Worm (Caenorhabditis elegans) whole organism, young adult: ENCODE data around the gene pbo-1.
A peak's percentile ranks its signal among the peaks of the same experiment; 100 is the strongest.

ENCODE experiments used
- B0035.1 ChIP-seq: sonication (generic microtip); optimal IDR thresholded peaks from 2 replicates; lab custom pipeline; 2016; ENCODE audit warnings: missing genetic modification characterization, mild to moderate bottlenecking, missing compliant biosample characterization, missing genotype, missing genetic modification reagents
- F10E7.11 ChIP-seq: sonication (generic microtip); optimal IDR thresholded peaks from 2 replicates; lab custom pipeline; 2017; ENCODE audit warnings: mild to moderate bottlenecking, missing genetic modification characterization, moderate library complexity, missing compliant biosample characterization
- ama-1 ChIP-seq, 3 experiments: fragments of 150-350 bp in 1 of 3; sonication (generic microtip) in 2 of 3; optimal IDR thresholded peaks; 2 replicates each; lab custom pipeline; 2014 to 2018; ENCODE audit warnings: missing biosample characterization in 2 of 3, missing genetic modification characterization in 2 of 3, missing genetic modification reagents in 2 of 3
- cebp-1 ChIP-seq, 2 experiments: fragments of 200-800 bp in 1 of 2; sonication (Bioruptor generic) in 1 of 2; sonication (generic microtip) in 1 of 2; IDR thresholded peaks in 1 of 2; optimal IDR thresholded peaks in 1 of 2; 2 replicates each; pipeline versions ENCODE4 v1.3.6 to Lab custom; 2017 to 2022; ENCODE audit warnings: missing compliant biosample characterization in 2 of 2, missing genetic modification characterization in 2 of 2, mild to moderate bottlenecking in 1 of 2, missing genetic modification reagents in 1 of 2, moderate library complexity in 1 of 2
- cebp-2 ChIP-seq: fragments of 200-800 bp; sonication (Bioruptor generic); IDR thresholded peaks from 2 replicates; pipeline ENCODE4 v1.3.6; 2022; ENCODE audit warnings: missing genetic modification characterization, missing compliant biosample characterization
- efl-1 ChIP-seq: fragments of 150-350 bp; optimal IDR thresholded peaks from 2 replicates; lab custom pipeline; 2014; ENCODE audit warnings: missing biosample characterization, missing genetic modification reagents, missing genetic modification characterization
- egl-44 ChIP-seq: fragments of 200-800 bp; sonication (Bioruptor generic); IDR thresholded peaks from 2 replicates; pipeline ENCODE4 v1.3.6; 2022; ENCODE audit warnings: missing genetic modification reagents, missing genetic modification characterization, missing compliant biosample characterization
- hmg-1.2 ChIP-seq: fragments of 200-800 bp; sonication (Bioruptor generic); IDR thresholded peaks from 2 replicates; pipeline ENCODE4 v1.3.6; 2022; ENCODE audit warnings: missing genetic modification reagents, missing genetic modification characterization, missing compliant biosample characterization
- hsf-1 ChIP-seq: fragments of 200-800 bp; sonication (Bioruptor generic); IDR thresholded peaks from 2 replicates; pipeline ENCODE4 v1.3.6; 2022; ENCODE audit warnings: missing genetic modification reagents, missing genetic modification characterization, missing compliant biosample characterization
- lsy-27 ChIP-seq: sonication (generic microtip); optimal IDR thresholded peaks from 2 replicates; lab custom pipeline; 2017; ENCODE audit warnings: missing genetic modification characterization, mild to moderate bottlenecking, missing compliant biosample characterization, antibody characterized with exemption, missing genotype, borderline replicate concordance; ENCODE audit not compliant: insufficient read depth
- madf-8 ChIP-seq: fragments of 200-800 bp; sonication (Bioruptor generic); conservative IDR thresholded peaks from 2 replicates; pipeline ENCODE4 v1.3.6; 2022; ENCODE audit warnings: missing genetic modification reagents, missing genetic modification characterization, missing compliant biosample characterization
- snpc-4 ChIP-seq, 5 experiments: fragments of 150-350 bp in 1 of 5; sonication (generic microtip) in 4 of 5; optimal IDR thresholded peaks; 2 replicates each; lab custom pipeline; 2014 to 2018; ENCODE audit warnings: missing genetic modification characterization in 5 of 5, missing biosample characterization in 3 of 5, antibody characterized with exemption in 2 of 5, mild to moderate bottlenecking in 2 of 5, missing compliant biosample characterization in 2 of 5, missing genotype in 2 of 5, moderate library complexity in 2 of 5, missing genetic modification reagents in 1 of 5
- unc-62 ChIP-seq: fragments of 150-350 bp; optimal IDR thresholded peaks from 2 replicates; lab custom pipeline; 2014; ENCODE audit warnings: missing biosample characterization, missing genetic modification reagents, missing genetic modification characterization
- ztf-28 ChIP-seq: fragments of 200-800 bp; sonication (Bioruptor generic); IDR thresholded peaks from 2 replicates; pipeline ENCODE4 v1.3.6; 2022; ENCODE audit warnings: missing genetic modification reagents, missing genetic modification characterization, missing compliant biosample characterization

DNA sequence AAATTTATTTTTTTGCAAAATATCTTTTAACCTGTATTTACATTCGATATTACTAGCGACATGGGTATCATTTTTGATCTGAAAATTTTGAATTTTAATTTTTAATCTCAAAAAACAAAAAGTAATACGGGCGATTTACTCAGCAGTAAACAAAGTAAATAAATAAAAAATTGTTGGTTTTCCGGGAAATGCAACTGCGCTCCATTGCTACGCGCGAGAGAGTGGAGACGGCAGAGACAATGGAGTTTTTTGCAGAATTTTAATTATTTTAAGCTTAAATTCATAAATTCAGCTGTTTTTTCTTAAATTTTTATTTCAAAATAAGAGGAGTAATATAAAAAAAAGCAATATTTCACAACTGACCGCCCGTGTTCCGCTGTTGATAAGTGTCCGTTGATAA, 12.5 kb upstream of the pbo-1 start, which contains the start of gene slc-30A9:
- TF ChIP-seq F10E7.11 (tag; lab: Kevin White, UChicago): no peak
- TF ChIP-seq B0035.1: no peak
- TF ChIP-seq ama-1 (optimal IDR thresholded peaks at IDR 0.05; lab: Kevin White, UChicago): no peak
- no peak for TF ChIP-seq ama-1 (GFP tag; optimal IDR thresholded peaks at IDR 0.05; lab: Kevin White, UChicago)
- no peak for TF ChIP-seq unc-62
- no peak for TF ChIP-seq cebp-1 (GFP tag; IDR thresholded peaks at IDR 0.05; lab: Robert Waterston, UW)
- no peak for TF ChIP-seq cebp-1 (tag; optimal IDR thresholded peaks at IDR 0.05; lab: Kevin White, UChicago)
- TF ChIP-seq efl-1: no peak
- TF ChIP-seq lsy-27: no peak
- TF ChIP-seq snpc-4 (GFP tag; optimal IDR thresholded peaks at IDR 0.05; lab: Kevin White, UChicago): no peak
- TF ChIP-seq snpc-4 (tag; optimal IDR thresholded peaks at IDR 0.05; lab: Kevin White, UChicago): no peak
- peak; percentile 98 for TF ChIP-seq hmg-1.2
- TF ChIP-seq egl-44 (GFP tag; lab: Robert Waterston, UW): no peak
- TF ChIP-seq cebp-2: no peak
- no peak for TF ChIP-seq hsf-1
- no peak for TF ChIP-seq madf-8
- TF ChIP-seq ztf-28 (GFP tag; lab: Robert Waterston, UW): no peak
